Fruit fly (Drosophila melanogaster) whole organism, wandering third instar larva: ENCODE data around the gene CG34159.

Experiments
- Abd-B ChIP-seq: fragments of >200 bp; optimal IDR thresholded peaks from 2 replicates; lab custom pipeline; 2017; ENCODE audit warnings: missing biosample characterization, missing genetic modification characterization
- CrebA ChIP-seq: fragments of 200-800 bp; sonication (Bioruptor generic); optimal IDR thresholded peaks from 2 replicates; lab custom pipeline; 2016; ENCODE audit warnings: missing biosample characterization, mild to moderate bottlenecking, missing genetic modification characterization, borderline replicate concordance
- Dif ChIP-seq: fragments of 200-275, 200-300 bp; sonication (Bioruptor generic); optimal IDR thresholded peaks from 2 replicates; lab custom pipeline; 2018; ENCODE audit warnings: missing biosample characterization, missing genetic modification characterization; ENCODE audit not compliant: partially characterized antibody
- HLH106 ChIP-seq: fragments of 200-800 bp; optimal IDR thresholded peaks from 3 replicates; lab custom pipeline; 2019; ENCODE audit warnings: missing biosample characterization, mild to moderate bottlenecking, missing genetic modification characterization, moderate library complexity
- Myc ChIP-seq: fragments of >200 bp; optimal IDR thresholded peaks from 2 replicates; lab custom pipeline; 2017
- N ChIP-seq: fragments of >200 bp; optimal IDR thresholded peaks from 2 replicates; lab custom pipeline; 2018; ENCODE audit warnings: missing biosample characterization, missing external identifiers, missing genetic modification characterization
- OdsH ChIP-seq: fragments of 200-800 bp; sonication (Bioruptor generic); optimal IDR thresholded peaks from 2 replicates; lab custom pipeline; 2016; ENCODE audit warnings: missing biosample characterization, mild to moderate bottlenecking, missing genetic modification characterization
- Vsx2 ChIP-seq: fragments of 200-300, 225-300 bp; sonication (Bioruptor generic); optimal IDR thresholded peaks from 2 replicates; lab custom pipeline; 2018; ENCODE audit warnings: missing biosample characterization, missing genetic modification characterization; ENCODE audit not compliant: partially characterized antibody
- ey ChIP-seq: fragments of 200-800 bp; sonication (Bioruptor generic); optimal IDR thresholded peaks from 2 replicates; lab custom pipeline; 2016; ENCODE audit warnings: missing biosample characterization, missing genetic modification characterization
- h ChIP-seq: fragments of 200-800 bp; sonication (Bioruptor generic); optimal IDR thresholded peaks from 3 replicates; lab custom pipeline; 2016; ENCODE audit warnings: missing biosample characterization, mild to moderate bottlenecking, missing genetic modification characterization
- psq ChIP-seq: fragments of 200-800 bp; sonication (Bioruptor generic); optimal IDR thresholded peaks from 3 replicates; lab custom pipeline; 2017; ENCODE audit warnings: missing biosample characterization, mild to moderate bottlenecking, missing genetic modification characterization, moderate library complexity
- usp ChIP-seq: fragments of >200 bp; optimal IDR thresholded peaks from 2 replicates; lab custom pipeline; 2017; ENCODE audit warnings: missing biosample characterization, missing genetic modification characterization
- woc ChIP-seq: sonication (Bioruptor generic); optimal IDR thresholded peaks from 2 replicates; lab custom pipeline; 2016; ENCODE audit warnings: missing biosample characterization, mild to moderate bottlenecking, missing genetic modification characterization

dm6 chr2L:10201743-10202142, 2.4 kb downstream of the CG34159 start:
- no peak for TF ChIP-seq CrebA
- no peak for TF ChIP-seq Dif
- TF ChIP-seq ey, result no peak
- TF ChIP-seq h (GFP tag; lab: Kevin White, UChicago), result no peak
- TF ChIP-seq usp (GFP tag; lab: Kevin White, UChicago), result no peak
- TF ChIP-seq Abd-B (GFP tag; lab: Kevin White, UChicago), result no peak
- TF ChIP-seq Vsx2 (GFP tag; lab: Kevin White, UChicago), result no peak
- TF ChIP-seq woc (GFP tag; lab: Kevin White, UChicago), result no peak
- TF ChIP-seq HLH106 (tag; lab: Kevin White, UChicago), result no peak
- no peak for TF ChIP-seq N (GFP tag; lab: Kevin White, UChicago)
- no peak for TF ChIP-seq OdsH
- TF ChIP-seq psq, result no peak
- TF ChIP-seq Myc (lab: Kevin White, UChicago), result no peak
